Worm (Caenorhabditis elegans) whole organism, L2 larva: ENCODE measurements around the gene snx-6.
"Not testable (repeated sequence)": the region's sequence is repeated elsewhere in the genome, so short reads cannot be mapped to it uniquely, and the experiment has no call there.

Source experiments
- ZK546.5 ChIP-seq: sonication (generic microtip); optimal IDR thresholded peaks from 2 replicates; lab custom pipeline; 2017; ENCODE audit warnings: missing biosample characterization, missing genetic modification characterization
- elt-1 ChIP-seq: fragments of 150-350 bp; optimal IDR thresholded peaks from 2 replicates; lab custom pipeline; 2014; ENCODE audit warnings: missing biosample characterization, missing genetic modification characterization
- nhr-11 ChIP-seq: fragments of 150-350 bp; optimal IDR thresholded peaks from 2 replicates; lab custom pipeline; 2014; ENCODE audit warnings: missing biosample characterization, missing genetic modification characterization
- skn-1 ChIP-seq: sonication (generic microtip); optimal IDR thresholded peaks from 2 replicates; lab custom pipeline; 2017; ENCODE audit warnings: missing biosample characterization, missing genetic modification characterization

- not testable (repeated sequence) for TF ChIP-seq nhr-11 (tag; lab: Kevin White, UChicago); elt-1; ZK546.5; skn-1 (tag; lab: Kevin White, UChicago)
Measured at ce11 chrV:18006930-18007329, 27.0 kb upstream of the snx-6 start, which contains the start of gene Y59A8B.19.
